Worm (Caenorhabditis elegans) whole organism, early embryonic: Measurements from ENCODE around the gene R10E4.11.

ENCODE experiments used
- B0310.2 ChIP-seq: sonication (generic microtip); optimal IDR thresholded peaks from 2 replicates; lab custom pipeline; 2016; ENCODE audit warnings: mild to moderate bottlenecking, missing genetic modification characterization, missing compliant biosample characterization
- F13C5.2 ChIP-seq: sonication (generic microtip); optimal IDR thresholded peaks from 2 replicates; lab custom pipeline; 2017; ENCODE audit warnings: mild to moderate bottlenecking, missing genetic modification characterization, inconsistent platforms, missing compliant biosample characterization
- aly-1 ChIP-seq: sonication (generic microtip); optimal IDR thresholded peaks from 2 replicates; lab custom pipeline; 2016; ENCODE audit warnings: missing genetic modification characterization, missing compliant biosample characterization
- ama-1 ChIP-seq: fragments of 150-350 bp; optimal IDR thresholded peaks from 2 replicates; lab custom pipeline; 2014
- ets-7 ChIP-seq: sonication (generic microtip); optimal IDR thresholded peaks from 2 replicates; lab custom pipeline; 2016; ENCODE audit warnings: missing genotype, missing genetic modification characterization, missing compliant biosample characterization
- flt-1 ChIP-seq: fragments of 200-800 bp; sonication (Bioruptor generic); IDR thresholded peaks from 2 replicates; pipeline ENCODE4 v1.3.6; 2022; ENCODE audit warnings: missing genetic modification characterization, missing compliant biosample characterization
- hmbx-1 ChIP-seq: sonication (generic microtip); optimal IDR thresholded peaks from 2 replicates; lab custom pipeline; 2016; ENCODE audit warnings: mild to moderate bottlenecking, missing genetic modification characterization, missing compliant biosample characterization
- hmg-4 ChIP-seq: fragments of 200-800 bp; sonication (Bioruptor generic); optimal IDR thresholded peaks from 2 replicates; lab custom pipeline; 2018; ENCODE audit warnings: mild to moderate bottlenecking, missing genetic modification characterization, missing compliant biosample characterization
- hnd-1 ChIP-seq: sonication (generic microtip); optimal IDR thresholded peaks from 2 replicates; lab custom pipeline; 2016; ENCODE audit warnings: missing genetic modification characterization, missing compliant biosample characterization
- pes-1 ChIP-seq: fragments of 200-800 bp; sonication (Bioruptor generic); IDR thresholded peaks from 2 replicates; pipeline ENCODE4 v1.3.6; 2022; ENCODE audit warnings: missing genetic modification reagents, missing genetic modification characterization, missing compliant biosample characterization
- scrt-1 ChIP-seq: fragments of 200-800 bp; sonication (Bioruptor generic); IDR thresholded peaks from 2 replicates; pipeline ENCODE4 v1.3.6; 2022; ENCODE audit warnings: missing genetic modification characterization, missing compliant biosample characterization
- sea-1 ChIP-seq: fragments of 200-800 bp; sonication (Bioruptor generic); conservative IDR thresholded peaks from 2 replicates; pipeline ENCODE4 v1.3.6; 2022; ENCODE audit warnings: missing genetic modification characterization, missing compliant biosample characterization
- tbx-11 ChIP-seq: fragments of 200-800 bp; sonication (Bioruptor generic); IDR thresholded peaks from 2 replicates; pipeline ENCODE4 v1.3.6; 2022; ENCODE audit warnings: missing genetic modification characterization, missing compliant biosample characterization

- TF ChIP-seq sea-1 (GFP tag; lab: Robert Waterston, UW) (no peak), F13C5.2 (no peak), hnd-1 (no peak), flt-1 (GFP tag; lab: Robert Waterston, UW) (no peak), hmbx-1 (no peak), ama-1 (lab: Kevin White, UChicago) (no peak), B0310.2 (tag; lab: Kevin White, UChicago) (no peak), tbx-11 (no peak), aly-1 (tag; lab: Kevin White, UChicago) (no peak), hmg-4 (GFP tag; lab: Kevin White, UChicago) (no peak), ets-7 (tag; lab: Kevin White, UChicago) (no peak), pes-1 (no peak), scrt-1 (GFP tag; lab: Robert Waterston, UW) (no peak)
Observed at ce11 chrIII:4278203-4278602, 22.6 kb downstream of the R10E4.11 start.
